Fruit fly (Drosophila melanogaster) Kc167 (cell line): ENCODE results near the gene CG4194.

Experiments
- Myc ChIP-seq: fragments of >200 bp; optimal IDR thresholded peaks from 2 replicates; lab custom pipeline; 2017; ENCODE audit warnings: missing external identifiers
- Sin3A ChIP-seq: fragments of >200 bp; optimal IDR thresholded peaks from 2 replicates; lab custom pipeline; 2018; ENCODE audit warnings: missing external identifiers
- psq ChIP-seq: fragments of >200 bp; optimal IDR thresholded peaks from 2 replicates; lab custom pipeline; 2017; ENCODE audit warnings: missing external identifiers

DNA sequence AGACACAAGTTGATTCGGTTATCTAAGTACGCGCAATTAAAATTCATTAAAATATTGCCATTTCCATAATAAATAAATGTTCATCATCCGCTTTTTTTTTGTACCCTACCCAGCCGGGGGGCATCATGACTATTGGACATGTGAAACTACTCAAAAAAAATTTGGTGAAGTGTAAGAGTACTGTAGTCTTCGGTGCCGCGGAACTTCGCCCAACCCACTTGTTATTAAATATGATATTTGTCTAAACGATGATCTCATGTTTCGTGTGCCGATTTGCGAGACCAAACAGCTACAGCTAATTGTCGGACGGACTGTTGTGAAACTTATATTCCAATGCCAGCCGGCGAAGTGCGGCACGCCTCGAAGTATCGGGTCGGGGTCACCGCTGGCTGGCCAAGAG, 20.4 kb downstream of the CG4194 start:
- TF ChIP-seq Myc (lab: Kevin White, UChicago) (no peak), psq (lab: Kevin White, UChicago) (no peak), Sin3A (lab: Kevin White, UChicago) (no peak)
